Worm (Caenorhabditis elegans): ENCODE measurements around the gene sdhd-1.
A peak's percentile ranks its signal among the peaks of the same experiment; 100 is the strongest.

The sdhd-1 gene

ce11 chrII:11010914-11011313, 38.8 kb downstream of the sdhd-1 start:
- peak; percentile 92 for TF ChIP-seq aha-1 (tag)
- no peak for TF ChIP-seq snpc-1.2 (GFP tag; IDR thresholded peaks at IDR 0.05)
- no peak for TF ChIP-seq nhr-25 (tag; optimal IDR thresholded peaks at IDR 0.05; ENCODE audit: borderline replicate concordance, insufficient read depth)
- TF ChIP-seq F37D6.2 (tag; optimal IDR thresholded peaks at IDR 0.05), result no peak

- TF ChIP-seq madf-5 (GFP tag; IDR thresholded peaks at IDR 0.05), result no peak
- peak in 1 of 2 experiments; percentile 94 for TF ChIP-seq unc-62 (GFP tag; optimal IDR thresholded peaks at IDR 0.05 in 1 of 2)
- no peak for TF ChIP-seq unc-62 (tag; optimal IDR thresholded peaks at IDR 0.05)
Measured at ce11 chrII:11004381-11004780, 45.3 kb downstream of the sdhd-1 start.

Measured in whole organism, L4 larva.